Worm (Caenorhabditis elegans): ENCODE data around the gene nas-3.

DNA sequence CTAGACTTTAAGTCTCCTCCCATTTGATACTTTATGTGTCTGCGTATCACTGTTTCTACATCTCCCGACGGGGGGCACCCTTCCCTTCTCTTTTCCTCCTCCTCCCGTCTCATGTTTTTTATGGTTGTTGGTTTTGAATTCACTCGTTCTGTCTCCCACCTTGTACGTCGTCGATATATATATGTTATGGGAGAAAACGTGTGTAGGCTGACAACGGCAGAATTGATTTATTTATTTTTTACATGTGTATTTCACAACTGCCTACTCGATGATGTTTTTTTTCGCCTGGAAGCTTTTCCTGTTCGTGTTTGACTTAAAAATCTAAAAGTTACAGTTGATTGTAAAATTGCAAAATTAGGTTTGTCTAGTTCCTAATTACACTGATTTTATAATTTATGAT lies 35.5 kb upstream of the nas-3 start:
- TF ChIP-seq mxl-1 (tag; optimal IDR thresholded peaks at IDR 0.05): no peak
- no peak for TF ChIP-seq dpl-1 (GFP tag; optimal IDR thresholded peaks at IDR 0.05)

All from whole organism, young adult.